Fruit fly (Drosophila melanogaster) whole organism, embryonic: Measurements from ENCODE around the gene CG42404.
A peak's percentile ranks its signal among the peaks of the same experiment; 100 is the strongest.

Experiments used
- Atf6 ChIP-seq: fragments of 200-800 bp; sonication (Bioruptor generic); IDR thresholded peaks from 2 replicates; pipeline ENCODE4 v1.3.6; 2022; ENCODE audit warnings: missing biosample characterization, missing genetic modification characterization
- CG10209 ChIP-seq: fragments of 200-800 bp; sonication (Bioruptor generic); optimal IDR thresholded peaks from 3 replicates; lab custom pipeline; 2017; ENCODE audit warnings: missing biosample characterization, mild to moderate bottlenecking, missing genetic modification characterization, missing genetic modification reagents
- CG1024 ChIP-seq: fragments of 200-800 bp; sonication (Bioruptor generic); IDR thresholded peaks from 2 replicates; pipeline ENCODE4 v1.3.6; 2022; ENCODE audit warnings: missing biosample characterization, missing genetic modification characterization
- CG10267 ChIP-seq: fragments of 200-800 bp; sonication (Bioruptor generic); optimal IDR thresholded peaks from 2 replicates; lab custom pipeline; 2018; ENCODE audit warnings: missing biosample characterization, mild to moderate bottlenecking, missing genetic modification characterization, moderate library complexity
- CG10462 ChIP-seq: fragments of 200-800 bp; sonication (Bioruptor generic); optimal IDR thresholded peaks from 2 replicates; lab custom pipeline; 2016; ENCODE audit warnings: missing biosample characterization, missing genetic modification characterization
- CG10979 ChIP-seq: fragments of 200-800 bp; sonication (Bioruptor generic); optimal IDR thresholded peaks from 2 replicates; lab custom pipeline; 2018; ENCODE audit warnings: missing biosample characterization, mild to moderate bottlenecking, missing genetic modification characterization, moderate library complexity
- CG12942 ChIP-seq: fragments of 200-800 bp; sonication (Bioruptor generic); optimal IDR thresholded peaks from 3 replicates; lab custom pipeline; 2016; ENCODE audit warnings: missing biosample characterization, missing genetic modification characterization
- CG14441 ChIP-seq: fragments of 200-800 bp; sonication (Bioruptor generic); IDR thresholded peaks from 2 replicates; pipeline ENCODE4 v1.3.6; 2022; ENCODE audit warnings: missing biosample characterization, missing genetic modification characterization
- CG14667 ChIP-seq: fragments of 200-800 bp; sonication (Bioruptor generic); IDR thresholded peaks from 2 replicates; pipeline ENCODE4 v1.3.6; 2022; ENCODE audit warnings: missing biosample characterization, missing genetic modification characterization
- CG1603 ChIP-seq: fragments of 200-800 bp; sonication (Bioruptor generic); optimal IDR thresholded peaks from 2 replicates; lab custom pipeline; 2019; ENCODE audit warnings: missing biosample characterization, mild to moderate bottlenecking, missing genetic modification characterization, moderate library complexity
- CG17912 ChIP-seq: fragments of 200-800 bp; sonication (Bioruptor generic); optimal IDR thresholded peaks from 2 replicates; lab custom pipeline; 2018; ENCODE audit warnings: missing biosample characterization, mild to moderate bottlenecking, missing genetic modification characterization
- CG2120 ChIP-seq: fragments of 200-800 bp; sonication (Bioruptor generic); optimal IDR thresholded peaks from 3 replicates; lab custom pipeline; 2016; ENCODE audit warnings: missing biosample characterization, missing genetic modification characterization
- CG30020 ChIP-seq: fragments of 200-800 bp; optimal IDR thresholded peaks from 2 replicates; lab custom pipeline; 2019; ENCODE audit warnings: missing biosample characterization, mild to moderate bottlenecking, missing genetic modification characterization, moderate library complexity
- CG4707 ChIP-seq: fragments of 200-800 bp; sonication (Bioruptor generic); optimal IDR thresholded peaks from 2 replicates; lab custom pipeline; 2018; ENCODE audit warnings: missing biosample characterization, mild to moderate bottlenecking, missing genetic modification characterization, moderate library complexity
- CG4730 ChIP-seq: fragments of 200-800 bp; sonication (Bioruptor generic); IDR thresholded peaks from 2 replicates; pipeline ENCODE4 v1.3.6; 2022; ENCODE audit warnings: missing biosample characterization, missing genetic modification characterization
- CG5180 ChIP-seq: fragments of 200-800 bp; sonication (Bioruptor generic); optimal IDR thresholded peaks from 3 replicates; lab custom pipeline; 2017; ENCODE audit warnings: missing biosample characterization, missing genetic modification characterization, mild to moderate bottlenecking, moderate library complexity, missing genetic modification reagents
- CG6254 ChIP-seq: fragments of 200-800 bp; sonication (Bioruptor generic); optimal IDR thresholded peaks from 3 replicates; lab custom pipeline; 2017; ENCODE audit warnings: mild to moderate bottlenecking, missing biosample characterization, missing genetic modification reagents, missing genetic modification characterization
- CG7357 ChIP-seq: fragments of 200-800 bp; sonication (Bioruptor generic); IDR thresholded peaks from 3 replicates; pipeline ENCODE4 v1.3.6; 2022; ENCODE audit warnings: missing biosample characterization, missing genetic modification characterization
- CG7839 ChIP-seq: fragments of 200-800 bp; sonication (Bioruptor generic); optimal IDR thresholded peaks from 3 replicates; lab custom pipeline; 2018; ENCODE audit warnings: missing biosample characterization, mild to moderate bottlenecking, missing genetic modification characterization, moderate library complexity
- CG8388 ChIP-seq: fragments of 200-800 bp; sonication (Bioruptor generic); optimal IDR thresholded peaks from 2 replicates; lab custom pipeline; 2019; ENCODE audit warnings: missing biosample characterization, mild to moderate bottlenecking, missing genetic modification characterization, moderate library complexity
- CG9932 ChIP-seq: fragments of 200-800 bp; sonication (Bioruptor generic); IDR thresholded peaks from 2 replicates; pipeline ENCODE4 v1.3.6; 2022; ENCODE audit warnings: missing biosample characterization, missing genetic modification characterization
- CTCF ChIP-seq: fragments of 200-800 bp; sonication (Bioruptor generic); optimal IDR thresholded peaks from 2 replicates; lab custom pipeline; 2017; ENCODE audit warnings: missing biosample characterization, mild to moderate bottlenecking, missing genetic modification characterization, moderate library complexity
- Deaf1 ChIP-seq: fragments of 200-800 bp; optimal IDR thresholded peaks from 3 replicates; lab custom pipeline; 2019; ENCODE audit warnings: missing biosample characterization, mild to moderate bottlenecking, missing genetic modification characterization, moderate library complexity
- Doc2 ChIP-seq: fragments of 200-800 bp; sonication (Bioruptor generic); IDR thresholded peaks from 2 replicates; pipeline ENCODE4 v1.3.6; 2022; ENCODE audit warnings: missing biosample characterization, missing genetic modification characterization
- ERR ChIP-seq: fragments of 200-800 bp; sonication (Bioruptor generic); optimal IDR thresholded peaks from 2 replicates; lab custom pipeline; 2016; ENCODE audit warnings: missing biosample characterization, missing genetic modification characterization
- Hmr ChIP-seq: fragments of 200-800 bp; sonication (Bioruptor generic); optimal IDR thresholded peaks from 3 replicates; lab custom pipeline; 2017; ENCODE audit warnings: mild to moderate bottlenecking, missing biosample characterization, missing genetic modification reagents, missing genetic modification characterization
- Kr ChIP-seq: fragments of 200-800 bp; sonication (Bioruptor generic); optimal IDR thresholded peaks from 2 replicates; lab custom pipeline; 2017; ENCODE audit warnings: missing biosample characterization, mild to moderate bottlenecking, missing genetic modification characterization
- Max ChIP-seq: fragments of 200-800 bp; sonication (Bioruptor generic); optimal IDR thresholded peaks from 2 replicates; lab custom pipeline; 2016; ENCODE audit warnings: missing biosample characterization, mild to moderate bottlenecking, missing genetic modification characterization
- NFAT ChIP-seq: fragments of 200-800 bp; sonication (Bioruptor generic); IDR thresholded peaks from 2 replicates; pipeline ENCODE4 v1.3.6; 2022; ENCODE audit warnings: missing biosample characterization, missing genetic modification characterization
- Oli ChIP-seq: fragments of 200-800 bp; sonication (Bioruptor generic); optimal IDR thresholded peaks from 2 replicates; lab custom pipeline; 2018; ENCODE audit warnings: missing biosample characterization, mild to moderate bottlenecking, missing genetic modification characterization, moderate library complexity
- Ravus ChIP-seq: fragments of 200-800 bp; sonication (Bioruptor generic); IDR thresholded peaks from 2 replicates; pipeline ENCODE4 v1.3.6; 2022; ENCODE audit warnings: missing biosample characterization, missing genetic modification characterization
- Rfx ChIP-seq: fragments of 200-800 bp; sonication (Bioruptor generic); IDR thresholded peaks from 2 replicates; pipeline ENCODE4 v1.3.6; 2022; ENCODE audit warnings: missing biosample characterization, missing genetic modification characterization
- Ssrp ChIP-seq: fragments of 200-800 bp; sonication (Bioruptor generic); optimal IDR thresholded peaks from 2 replicates; lab custom pipeline; 2018; ENCODE audit warnings: missing biosample characterization, mild to moderate bottlenecking, missing genetic modification characterization, moderate library complexity
- Trl ChIP-seq, 3 experiments: fragments of >200 bp in 2 of 3; fragments of 200-800 bp in 1 of 3; sonication (Bioruptor generic) in 1 of 3; optimal IDR thresholded peaks; 2 replicates in 1 of 3; 3 replicates in 2 of 3; lab custom pipeline; 2016 to 2017; ENCODE audit warnings: missing biosample characterization in 1 of 3, missing genetic modification characterization in 1 of 3
- abd-A ChIP-seq: fragments of 200-800 bp; sonication (Bioruptor generic); optimal IDR thresholded peaks from 3 replicates; lab custom pipeline; 2019; ENCODE audit warnings: missing biosample characterization, mild to moderate bottlenecking, missing genetic modification characterization, moderate library complexity
- br ChIP-seq: fragments of >200 bp; optimal IDR thresholded peaks from 2 replicates; lab custom pipeline; 2017
- bsh ChIP-seq, 2 experiments: fragments of 200-800 bp; sonication (Bioruptor generic); optimal IDR thresholded peaks; 2 replicates each; lab custom pipeline; 2017 to 2018; ENCODE audit warnings: mild to moderate bottlenecking in 2 of 2, missing biosample characterization in 2 of 2, missing genetic modification characterization in 2 of 2, moderate library complexity in 1 of 2
- croc ChIP-seq: fragments of 200-800 bp; sonication (Bioruptor generic); conservative IDR thresholded peaks from 3 replicates; pipeline ENCODE4 v1.3.6; 2022; ENCODE audit warnings: missing biosample characterization, missing genetic modification characterization
- ewg ChIP-seq: fragments of 200-800 bp; sonication (Bioruptor generic); optimal IDR thresholded peaks from 3 replicates; lab custom pipeline; 2017; ENCODE audit warnings: mild to moderate bottlenecking, missing biosample characterization, missing genetic modification reagents, missing genetic modification characterization
- gfzf ChIP-seq: fragments of 200-800 bp; sonication (Bioruptor generic); optimal IDR thresholded peaks from 2 replicates; lab custom pipeline; 2016; ENCODE audit warnings: missing biosample characterization, mild to moderate bottlenecking, missing genetic modification characterization, moderate library complexity
- gsb-n ChIP-seq: fragments of 200-800 bp; sonication (Bioruptor generic); optimal IDR thresholded peaks from 3 replicates; lab custom pipeline; 2018; ENCODE audit warnings: missing biosample characterization, mild to moderate bottlenecking, missing genetic modification characterization
- h ChIP-seq: fragments of >200 bp; optimal IDR thresholded peaks from 2 replicates; lab custom pipeline; 2017
- ind ChIP-seq: fragments of 200-800 bp; sonication (Bioruptor generic); optimal IDR thresholded peaks from 3 replicates; lab custom pipeline; 2016; ENCODE audit warnings: missing biosample characterization, missing genetic modification characterization
- maf-S ChIP-seq: fragments of 200-800 bp; sonication (Bioruptor generic); optimal IDR thresholded peaks from 2 replicates; lab custom pipeline; 2016; ENCODE audit warnings: missing biosample characterization, missing genetic modification characterization
- pzg ChIP-seq: fragments of 200-800 bp; sonication (Bioruptor generic); optimal IDR thresholded peaks from 3 replicates; lab custom pipeline; 2018; ENCODE audit warnings: missing biosample characterization, mild to moderate bottlenecking, missing genetic modification characterization, moderate library complexity
- scrt ChIP-seq: fragments of 200-800 bp; sonication (Bioruptor generic); optimal IDR thresholded peaks from 2 replicates; lab custom pipeline; 2018; ENCODE audit warnings: missing biosample characterization, mild to moderate bottlenecking, missing genetic modification characterization, moderate library complexity
- tx ChIP-seq: fragments of 200-800 bp; sonication (Bioruptor generic); optimal IDR thresholded peaks from 2 replicates; lab custom pipeline; 2016; ENCODE audit warnings: missing biosample characterization, missing genetic modification characterization
- vnd ChIP-seq: fragments of 200-800 bp; sonication (Bioruptor generic); IDR thresholded peaks from 3 replicates; pipeline ENCODE4 v1.3.6; 2022; ENCODE audit warnings: missing biosample characterization, missing genetic modification characterization; ENCODE audit not compliant: partially characterized antibody
- wek ChIP-seq: fragments of 200-800 bp; sonication (Bioruptor generic); optimal IDR thresholded peaks from 3 replicates; lab custom pipeline; 2018; ENCODE audit warnings: missing biosample characterization, mild to moderate bottlenecking, missing genetic modification characterization, moderate library complexity
- yki ChIP-seq: fragments of >200 bp; optimal IDR thresholded peaks from 3 replicates; lab custom pipeline; 2018

The CG42404 gene

dm6 chr3R:15280619-15281334, 30.9 kb downstream of the CG42404 start (continued):
- TF ChIP-seq CG6254 (GFP tag; lab: Kevin White, UChicago), result peak; percentile 62
- TF ChIP-seq CG7839, result peak; percentile 82
- TF ChIP-seq ewg (GFP tag; lab: Kevin White, UChicago), result peak; percentile 54
- no peak for TF ChIP-seq Atf6 (GFP tag; lab: Robert Waterston, UW)
- TF ChIP-seq CG9932 (GFP tag; lab: Robert Waterston, UW), result no peak
- TF ChIP-seq wek (GFP tag; lab: Kevin White, UChicago), result no peak
- TF ChIP-seq Trl (optimal IDR thresholded peaks at IDR 0.05; lab: Kevin White, UChicago), result peak; percentile 34 to 68
- no peak for TF ChIP-seq Trl (GFP tag; optimal IDR thresholded peaks at IDR 0.05; lab: Kevin White, UChicago)
- no peak for TF ChIP-seq CG7357 (GFP tag; lab: Robert Waterston, UW)
- TF ChIP-seq Hmr (GFP tag; lab: Kevin White, UChicago), result peak; percentile 50
- peak; percentile 74 for TF ChIP-seq gsb-n (tag; lab: Kevin White, UChicago)
- no peak for TF ChIP-seq CTCF (GFP tag; lab: Kevin White, UChicago)
- peak; percentile 83 for TF ChIP-seq Ssrp
- TF ChIP-seq Kr (GFP tag; lab: Kevin White, UChicago), result no peak
- peak; percentile 45 for TF ChIP-seq CG30020 (tag; lab: Kevin White, UChicago)
- TF ChIP-seq CG10209 (GFP tag; lab: Kevin White, UChicago), result peak; percentile 80
- no peak for TF ChIP-seq CG4730 (GFP tag; lab: Robert Waterston, UW)
- peak; percentile 74 for TF ChIP-seq CG8388 (GFP tag; lab: Kevin White, UChicago)
- TF ChIP-seq Ravus (GFP tag; lab: Robert Waterston, UW), result no peak
- no peak for TF ChIP-seq ERR (GFP tag; lab: Kevin White, UChicago)
- TF ChIP-seq Deaf1 (tag; lab: Kevin White, UChicago), result peak; percentile 51
- peak; percentile 87 for TF ChIP-seq CG10979 (tag; lab: Kevin White, UChicago)
- peak; percentile 60 for TF ChIP-seq Max (GFP tag; lab: Kevin White, UChicago)
- TF ChIP-seq CG4707 (GFP tag; lab: Kevin White, UChicago), result peak; percentile 8
- no peak for TF ChIP-seq br (lab: Kevin White, UChicago)
- no peak for TF ChIP-seq gfzf (GFP tag; lab: Kevin White, UChicago)
- no peak for TF ChIP-seq maf-S (GFP tag; lab: Kevin White, UChicago)
- TF ChIP-seq croc, result peak; percentile 46; the same call in 2 of the 3 replicates
- TF ChIP-seq abd-A (tag; lab: Kevin White, UChicago), result no peak
- TF ChIP-seq Rfx (GFP tag; lab: Robert Waterston, UW), result peak; percentile 47; the same call in 1 of the 2 replicates
- TF ChIP-seq vnd (GFP tag; lab: Robert Waterston, UW), result no peak
- TF ChIP-seq CG5180 (GFP tag; lab: Kevin White, UChicago), result peak; percentile 56
- peak in 1 of 2 experiments; percentile 71 for TF ChIP-seq bsh (GFP tag; optimal IDR thresholded peaks at IDR 0.05; lab: Kevin White, UChicago)
- TF ChIP-seq CG14441 (GFP tag; lab: Robert Waterston, UW), result no peak
- peak; percentile 76 for TF ChIP-seq CG10267
- peak; percentile 53 for TF ChIP-seq CG12942
- no peak for TF ChIP-seq h (lab: Kevin White, UChicago)
- no peak for TF ChIP-seq pzg (GFP tag; lab: Kevin White, UChicago)
- TF ChIP-seq CG14667 (GFP tag; lab: Robert Waterston, UW), result peak; percentile 35; the same call in 1 of the 2 replicates
- no peak for TF ChIP-seq Doc2 (GFP tag; lab: Robert Waterston, UW)
- no peak for TF ChIP-seq tx
- TF ChIP-seq Oli (tag; lab: Kevin White, UChicago), result peak; percentile 84
- TF ChIP-seq scrt (GFP tag; lab: Kevin White, UChicago), result peak; percentile 47
- peak; percentile 18; the same call in 1 of the 2 replicates for TF ChIP-seq CG1024 (GFP tag; lab: Robert Waterston, UW)
- TF ChIP-seq CG1603, result peak; percentile 12
- TF ChIP-seq NFAT (GFP tag; lab: Robert Waterston, UW), result no peak; the same call in 1 of the 2 replicates
- no peak for TF ChIP-seq CG17912
- TF ChIP-seq ind, result peak; percentile 63
- TF ChIP-seq yki (lab: Kevin White, UChicago), result peak; percentile 14
- peak; percentile 32 for TF ChIP-seq CG2120 (GFP tag; lab: Kevin White, UChicago)
- peak; percentile 43 for TF ChIP-seq CG10462
